Worm (Caenorhabditis elegans) whole organism, mixed stage, embryonic: Measurements from ENCODE around the gene T25B2.3.

Experiments used
- M03D4.4 ChIP-seq: sonication (generic microtip); optimal IDR thresholded peaks from 2 replicates; lab custom pipeline; 2017; ENCODE audit warnings: mild to moderate bottlenecking, missing genetic modification characterization, missing compliant biosample characterization
- bed-3 ChIP-seq: fragments of 200-800 bp; sonication (Bioruptor generic); optimal IDR thresholded peaks from 3 replicates; lab custom pipeline; 2018; ENCODE audit warnings: mild to moderate bottlenecking, missing genetic modification characterization, moderate library complexity, missing compliant biosample characterization
- ceh-39 ChIP-seq: fragments of 150-350 bp; optimal IDR thresholded peaks from 2 replicates; lab custom pipeline; 2014; ENCODE audit warnings: missing biosample characterization, missing genetic modification characterization
- ceh-43 ChIP-seq: fragments of 200-800 bp; sonication (Bioruptor generic); optimal IDR thresholded peaks from 2 replicates; lab custom pipeline; 2018; ENCODE audit warnings: mild to moderate bottlenecking, missing genetic modification characterization, moderate library complexity, missing compliant biosample characterization
- ceh-83 ChIP-seq: fragments of 200-800 bp; sonication (Bioruptor generic); optimal IDR thresholded peaks from 2 replicates; lab custom pipeline; 2018; ENCODE audit warnings: mild to moderate bottlenecking, missing genetic modification characterization, missing compliant biosample characterization
- cnd-1 ChIP-seq: fragments of 200-800 bp; sonication (Bioruptor generic); optimal IDR thresholded peaks from 2 replicates; lab custom pipeline; 2018; ENCODE audit warnings: mild to moderate bottlenecking, missing genetic modification characterization, missing compliant biosample characterization
- drap-1 ChIP-seq: fragments of 200-800 bp; sonication (Bioruptor generic); optimal IDR thresholded peaks from 3 replicates; lab custom pipeline; 2018; ENCODE audit warnings: mild to moderate bottlenecking, missing genetic modification characterization, missing compliant biosample characterization
- elt-1 ChIP-seq: sonication (generic microtip); optimal IDR thresholded peaks from 2 replicates; lab custom pipeline; 2017; ENCODE audit warnings: missing genetic modification characterization, mild to moderate bottlenecking, missing compliant biosample characterization, antibody characterized with exemption, moderate library complexity, borderline replicate concordance; ENCODE audit not compliant: insufficient read depth
- elt-3 ChIP-seq: fragments of 150-350 bp; optimal IDR thresholded peaks from 2 replicates; lab custom pipeline; 2014; ENCODE audit warnings: missing biosample characterization, missing genetic modification characterization
- ham-2 ChIP-seq: fragments of 200-800 bp; sonication (Bioruptor generic); optimal IDR thresholded peaks from 2 replicates; lab custom pipeline; 2018; ENCODE audit warnings: mild to moderate bottlenecking, missing genetic modification characterization, missing compliant biosample characterization
- hlh-1 ChIP-seq: fragments of 150-350 bp; optimal IDR thresholded peaks from 2 replicates; lab custom pipeline; 2014; ENCODE audit warnings: missing biosample characterization, missing genetic modification reagents, missing genetic modification characterization
- lin-13 ChIP-seq: fragments of 150-350 bp; optimal IDR thresholded peaks from 2 replicates; lab custom pipeline; 2014; ENCODE audit warnings: missing biosample characterization, missing genetic modification characterization
- mab-5 ChIP-seq: fragments of 150-350 bp; optimal IDR thresholded peaks from 2 replicates; lab custom pipeline; 2014; ENCODE audit warnings: missing biosample characterization, missing genetic modification characterization
- mep-1 ChIP-seq: fragments of 150-350 bp; optimal IDR thresholded peaks from 2 replicates; lab custom pipeline; 2017; ENCODE audit warnings: missing biosample characterization, missing genetic modification reagents, missing genetic modification characterization, inconsistent platforms
- nhr-2 ChIP-seq: fragments of 150-350 bp; optimal IDR thresholded peaks from 2 replicates; lab custom pipeline; 2014; ENCODE audit warnings: missing biosample characterization, missing genetic modification characterization
- nhr-237 ChIP-seq: fragments of 150-350 bp; optimal IDR thresholded peaks from 2 replicates; lab custom pipeline; 2014; ENCODE audit warnings: missing biosample characterization, missing genetic modification characterization
- nhr-28 ChIP-seq: fragments of 150-350 bp; optimal IDR thresholded peaks from 2 replicates; lab custom pipeline; 2014; ENCODE audit warnings: missing biosample characterization, missing genetic modification characterization
- nhr-76 ChIP-seq: sonication (generic microtip); optimal IDR thresholded peaks from 2 replicates; lab custom pipeline; 2017; ENCODE audit warnings: missing biosample characterization, missing genetic modification characterization
- pha-4 ChIP-seq: fragments of 150-350 bp; optimal IDR thresholded peaks from 2 replicates; lab custom pipeline; 2018; ENCODE audit warnings: missing biosample characterization, missing genetic modification reagents, missing genetic modification characterization
- sem-2 ChIP-seq: fragments of 200-800 bp; sonication (Bioruptor generic); optimal IDR thresholded peaks from 2 replicates; lab custom pipeline; 2018; ENCODE audit warnings: mild to moderate bottlenecking, missing genetic modification characterization, missing compliant biosample characterization
- snpc-4 ChIP-seq: fragments of 150-350 bp; optimal IDR thresholded peaks from 2 replicates; lab custom pipeline; 2014; ENCODE audit warnings: missing biosample characterization, missing genetic modification characterization
- tbx-8 ChIP-seq: fragments of 200-800 bp; sonication (Bioruptor generic); optimal IDR thresholded peaks from 2 replicates; lab custom pipeline; 2018; ENCODE audit warnings: mild to moderate bottlenecking, missing genetic modification characterization, moderate library complexity, missing compliant biosample characterization
- unc-120 ChIP-seq: sonication (generic microtip); optimal IDR thresholded peaks from 2 replicates; lab custom pipeline; 2017; ENCODE audit warnings: missing genetic modification characterization, missing compliant biosample characterization; ENCODE audit not compliant: poor library complexity, severe bottlenecking
- unc-39 ChIP-seq: fragments of 150-350 bp; optimal IDR thresholded peaks from 2 replicates; lab custom pipeline; 2014; ENCODE audit warnings: missing biosample characterization, missing genetic modification characterization
- unc-62 ChIP-seq: fragments of 150-350 bp; optimal IDR thresholded peaks from 2 replicates; lab custom pipeline; 2014; ENCODE audit warnings: missing biosample characterization, missing genetic modification reagents, missing genetic modification characterization
- zip-8 ChIP-seq: fragments of 150-350 bp; optimal IDR thresholded peaks from 2 replicates; lab custom pipeline; 2014; ENCODE audit warnings: missing biosample characterization, missing genetic modification characterization
- ztf-11 ChIP-seq: fragments of 150-350 bp; optimal IDR thresholded peaks from 2 replicates; lab custom pipeline; 2014; ENCODE audit warnings: missing biosample characterization, missing genetic modification characterization

The T25B2.3 gene

DNA sequence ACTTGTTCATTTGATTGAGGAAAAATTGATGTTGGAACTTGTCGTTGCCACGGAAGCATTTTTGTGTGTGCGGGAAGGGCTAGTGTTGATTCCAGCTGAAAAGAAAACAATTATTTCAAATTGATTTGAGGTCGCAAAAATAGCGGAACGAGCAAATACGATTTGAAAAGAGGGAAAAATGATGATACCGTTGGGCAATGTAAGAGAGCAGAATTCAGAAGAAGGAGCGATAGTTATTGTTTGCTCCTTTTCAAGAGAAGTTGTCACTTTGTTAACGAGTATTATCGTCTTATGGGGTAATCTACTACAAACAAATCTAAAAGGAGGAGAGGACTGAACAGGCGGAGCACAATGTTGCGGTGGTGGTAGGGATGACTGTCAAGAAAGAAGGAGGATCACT, 15.5 kb upstream of the T25B2.3 start, which contains the start of gene odd-2:
Gene odd-2 (minus strand): TSS at position 101 of the 400 bp plus-strand sequence.
- no peak for TF ChIP-seq bed-3
- TF ChIP-seq mab-5 (tag; lab: Kevin White, UChicago) = no peak
- TF ChIP-seq ztf-11 = no peak
- TF ChIP-seq pha-4 (tag; lab: Kevin White, UChicago) = no peak

DNA sequence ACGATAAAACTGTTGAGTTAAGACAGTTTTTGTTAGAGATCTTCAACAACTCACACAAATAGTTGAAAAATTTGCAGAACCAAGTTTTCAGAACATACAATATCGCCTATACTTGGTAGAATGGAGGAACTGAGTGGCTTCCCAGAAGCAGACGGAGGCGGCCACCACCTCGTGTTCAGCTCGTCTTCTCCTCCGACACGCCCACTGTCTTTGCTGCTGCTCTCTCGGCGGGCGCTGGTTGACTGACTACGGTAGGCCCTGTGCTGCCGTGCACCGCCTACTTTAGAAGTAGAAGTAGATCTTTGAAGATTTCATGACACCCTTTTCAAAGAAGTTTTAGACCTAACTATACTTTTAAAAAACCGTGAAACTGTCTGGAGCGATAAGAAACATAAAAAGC, 13.9 kb upstream of the T25B2.3 start:
- TF ChIP-seq nhr-76 (no peak), nhr-2 (tag; lab: Kevin White, UChicago) (no peak), zip-8 (tag; lab: Kevin White, UChicago) (no peak), unc-120 (tag; lab: Kevin White, UChicago) (no peak), drap-1 (no peak), unc-39 (no peak), M03D4.4 (tag; lab: Kevin White, UChicago) (no peak), pha-4 (tag; lab: Kevin White, UChicago) (no peak), hlh-1 (tag; lab: Kevin White, UChicago) (no peak), nhr-237 (tag; lab: Kevin White, UChicago) (no peak), mab-5 (tag; lab: Kevin White, UChicago) (no peak)
- TF ChIP-seq, all 35 proteins: peak for 0

DNA sequence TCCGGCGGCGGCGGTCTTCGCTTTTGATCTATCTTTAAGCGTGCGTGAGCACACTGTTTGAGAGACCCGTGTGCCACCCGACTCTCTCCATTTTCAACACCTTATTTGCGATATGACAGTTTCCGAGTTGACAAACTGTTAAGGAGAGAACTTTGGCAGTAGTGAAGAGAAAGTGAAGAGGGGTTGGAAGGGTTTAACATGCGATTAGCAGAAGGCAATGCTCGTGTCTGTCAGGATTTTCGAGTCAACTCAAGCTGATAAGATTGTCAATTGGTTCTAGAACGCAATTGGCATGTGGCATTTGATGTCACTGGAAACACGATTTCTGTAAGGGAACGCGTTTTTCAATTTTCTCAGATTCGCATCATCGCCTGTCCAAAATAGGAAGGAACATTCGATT, 8.6 kb upstream of the T25B2.3 start:
- no peak for TF ChIP-seq M03D4.4 (tag; lab: Kevin White, UChicago)
- TF ChIP-seq cnd-1 (tag; lab: Kevin White, UChicago) = no peak
- no peak for TF ChIP-seq drap-1
- no peak for TF ChIP-seq unc-120 (tag; lab: Kevin White, UChicago)
- TF ChIP-seq sem-2 (GFP tag; lab: Kevin White, UChicago) = no peak
- no peak for TF ChIP-seq zip-8 (tag; lab: Kevin White, UChicago)
- TF ChIP-seq mep-1 (tag; lab: Kevin White, UChicago) = no peak
- TF ChIP-seq elt-1 (tag; lab: Kevin White, UChicago) = no peak

DNA sequence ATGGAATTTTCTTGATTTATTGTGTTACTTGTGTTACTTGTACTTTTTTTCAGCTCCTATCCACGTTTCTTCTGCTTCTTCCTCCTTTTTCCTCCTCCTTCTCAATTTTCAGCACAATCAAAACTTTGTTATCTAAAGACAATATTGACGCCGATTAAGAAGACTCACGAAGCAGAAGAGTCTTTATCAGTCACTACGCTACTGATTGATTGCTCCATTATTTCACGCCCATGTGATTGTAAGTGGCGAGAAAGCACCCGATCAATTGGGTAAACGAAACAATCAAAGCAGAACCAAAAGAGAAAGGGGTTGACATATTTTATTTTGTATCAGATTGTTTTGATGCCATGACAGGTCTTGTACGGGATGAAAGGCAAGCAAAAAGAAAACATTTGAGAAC, 6.7 kb upstream of the T25B2.3 start, which contains the start of gene T25B2.2:
Gene T25B2.2 (plus strand): TSS at position 392 of the 400 bp plus-strand sequence.
- TF ChIP-seq nhr-2 (tag; lab: Kevin White, UChicago) = no peak
- no peak for TF ChIP-seq pha-4 (tag; lab: Kevin White, UChicago)
- no peak for TF ChIP-seq nhr-28 (tag; lab: Kevin White, UChicago)
- no peak for TF ChIP-seq sem-2 (GFP tag; lab: Kevin White, UChicago)
- TF ChIP-seq ztf-11 = no peak
- no peak for TF ChIP-seq tbx-8 (GFP tag; lab: Kevin White, UChicago)
- no peak for TF ChIP-seq zip-8 (tag; lab: Kevin White, UChicago)
- no peak for TF ChIP-seq mep-1 (tag; lab: Kevin White, UChicago)
- TF ChIP-seq nhr-76 = no peak
- TF ChIP-seq lin-13 (tag; lab: Kevin White, UChicago) = no peak
- no peak for TF ChIP-seq unc-120 (tag; lab: Kevin White, UChicago)
- TF ChIP-seq M03D4.4 (tag; lab: Kevin White, UChicago) = no peak
- TF ChIP-seq drap-1 = no peak
- TF ChIP-seq ceh-83 (GFP tag; lab: Kevin White, UChicago) = no peak
- TF ChIP-seq ham-2 (GFP tag; lab: Kevin White, UChicago) = no peak
- TF ChIP-seq unc-62 (GFP tag; lab: Kevin White, UChicago) = no peak
- no peak for TF ChIP-seq ceh-43 (GFP tag; lab: Kevin White, UChicago)

DNA sequence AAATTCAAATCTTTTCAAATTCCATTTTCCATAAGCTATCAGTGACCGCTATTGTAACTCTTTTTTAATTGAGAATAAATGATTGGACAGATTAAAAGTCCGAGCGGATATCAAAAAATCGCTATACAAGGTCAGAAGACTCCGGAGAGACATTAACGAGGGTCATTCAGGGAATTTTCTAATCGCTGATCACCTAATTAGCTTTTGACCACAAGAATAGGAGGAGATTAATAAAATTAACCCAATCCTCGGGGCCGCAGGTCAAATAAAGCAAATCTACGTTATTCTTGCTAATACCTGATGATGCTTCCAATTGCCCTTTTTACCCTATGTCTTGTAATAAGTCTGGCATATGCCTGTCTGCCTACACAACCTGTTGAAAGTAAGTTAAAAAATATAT, 2.3 kb upstream of the T25B2.3 start, which contains the start of gene T25B2.1:
Gene T25B2.1 (plus strand): TSS at position 301 of the 400 bp plus-strand sequence.
- TF ChIP-seq snpc-4 (tag; lab: Kevin White, UChicago) (no peak), ztf-11 (no peak), drap-1 (no peak), unc-62 (GFP tag; lab: Kevin White, UChicago) (no peak), nhr-28 (tag; lab: Kevin White, UChicago) (no peak), lin-13 (tag; lab: Kevin White, UChicago) (no peak), elt-3 (tag; lab: Kevin White, UChicago) (no peak), elt-1 (tag; lab: Kevin White, UChicago) (no peak), ham-2 (GFP tag; lab: Kevin White, UChicago) (no peak), ceh-39 (tag; lab: Kevin White, UChicago) (no peak)
